Fruit fly (Drosophila melanogaster) whole organism, larva: ENCODE results near the gene Lint-1.

Experiments used
- noc ChIP-seq: fragments of 200-800 bp; sonication (Bioruptor generic); optimal IDR thresholded peaks from 3 replicates; lab custom pipeline; 2019; ENCODE audit warnings: missing biosample characterization, mild to moderate bottlenecking, missing genetic modification characterization, moderate library complexity

Gene Lint-1

DNA sequence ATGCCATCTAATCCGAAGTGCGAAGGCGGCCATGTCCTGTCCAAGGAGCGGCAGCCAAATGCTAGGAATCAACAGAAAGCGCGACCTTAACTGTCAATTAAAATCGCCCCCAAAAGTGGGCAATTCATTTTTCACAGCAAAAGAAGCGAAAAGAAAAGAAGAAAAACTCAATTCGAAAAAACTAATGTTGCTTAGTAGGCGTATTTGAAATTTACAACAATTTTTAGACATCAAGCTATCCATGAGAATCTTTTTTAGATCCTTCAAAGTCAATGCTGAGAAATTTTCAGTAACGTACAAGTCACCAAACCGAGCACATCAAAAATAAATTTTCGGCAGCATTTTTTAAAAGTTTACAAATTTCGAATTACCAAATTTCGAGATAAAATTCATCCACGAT is 33.5 kb downstream of the Lint-1 start, which contains the start of gene CG15200:
TSS of gene CG15200 (plus strand) at position 301 of the 400 bp plus-strand sequence.
- TF ChIP-seq noc (tag; lab: Kevin White, UChicago), result no peak

DNA sequence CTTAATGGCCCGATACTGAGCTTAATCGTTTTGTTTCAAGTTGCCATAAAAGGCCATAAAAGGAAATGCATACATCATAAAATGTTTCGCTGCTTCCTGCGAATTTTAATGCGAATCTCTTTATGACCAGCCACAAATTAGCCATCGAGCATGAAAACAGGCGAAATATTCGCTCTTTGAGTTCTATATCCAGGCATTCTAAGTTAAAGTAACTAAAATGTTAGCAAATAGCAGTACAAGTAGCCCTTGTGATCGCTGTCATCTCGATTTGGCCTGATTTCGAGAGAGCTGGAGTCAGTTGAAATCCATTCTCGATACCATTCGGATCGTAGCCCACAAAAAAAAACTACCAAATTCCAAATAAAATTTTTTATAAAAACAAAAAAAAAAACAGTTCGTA is 52.8 kb downstream of the Lint-1 start, which contains the start of gene CG11106:
TSS of gene CG11106 (plus strand) at position 301 of the 400 bp plus-strand sequence.
- no peak for TF ChIP-seq noc (tag; lab: Kevin White, UChicago)
